Fruit fly (Drosophila melanogaster) whole organism, prepupa: Measurements from ENCODE around the gene Notum.

Experiments
- Blimp-1 ChIP-seq: fragments of 200-800 bp; sonication (Bioruptor generic); optimal IDR thresholded peaks from 3 replicates; lab custom pipeline; 2017; ENCODE audit warnings: missing biosample characterization, missing genetic modification characterization, mild to moderate bottlenecking, moderate library complexity, missing genetic modification reagents
- CG10631 ChIP-seq: fragments of 200-800 bp; sonication (Bioruptor generic); optimal IDR thresholded peaks from 2 replicates; lab custom pipeline; 2016; ENCODE audit warnings: missing biosample characterization, missing genetic modification characterization
- CG11294 ChIP-seq: fragments of 200-800 bp; sonication (Bioruptor generic); IDR thresholded peaks from 2 replicates; pipeline ENCODE4 v1.3.6; 2022; ENCODE audit warnings: missing biosample characterization, missing genetic modification characterization
- CG15336 ChIP-seq: fragments of 200-800 bp; sonication (Bioruptor generic); IDR thresholded peaks from 2 replicates; pipeline ENCODE4 v1.3.6; 2022; ENCODE audit warnings: missing biosample characterization, missing genetic modification characterization
- CG1621 ChIP-seq: fragments of 200-800 bp; sonication (Bioruptor generic); optimal IDR thresholded peaks from 3 replicates; lab custom pipeline; 2018; ENCODE audit warnings: missing biosample characterization, mild to moderate bottlenecking, missing genetic modification characterization
- CG16779 ChIP-seq: fragments of 200-800 bp; sonication (Bioruptor generic); optimal IDR thresholded peaks from 3 replicates; lab custom pipeline; 2017; ENCODE audit warnings: missing biosample characterization, mild to moderate bottlenecking, missing genetic modification characterization
- CG3032 ChIP-seq: fragments of 200-800 bp; optimal IDR thresholded peaks from 2 replicates; lab custom pipeline; 2019; ENCODE audit warnings: missing biosample characterization, mild to moderate bottlenecking, missing genetic modification characterization, moderate library complexity
- CG31627 ChIP-seq: fragments of 200-800 bp; sonication (Bioruptor generic); optimal IDR thresholded peaks from 3 replicates; lab custom pipeline; 2016; ENCODE audit warnings: missing biosample characterization, missing genetic modification characterization
- CG32006 ChIP-seq: fragments of 200-800 bp; sonication (Bioruptor generic); optimal IDR thresholded peaks from 3 replicates; lab custom pipeline; 2017; ENCODE audit warnings: missing biosample characterization, mild to moderate bottlenecking, missing genetic modification characterization
- CG34406 ChIP-seq: fragments of 200-800 bp; sonication (Bioruptor generic); optimal IDR thresholded peaks from 3 replicates; lab custom pipeline; 2016; ENCODE audit warnings: missing biosample characterization, missing genetic modification characterization
- CG3919 ChIP-seq: fragments of 200-800 bp; sonication (Bioruptor generic); optimal IDR thresholded peaks from 3 replicates; lab custom pipeline; 2016; ENCODE audit warnings: missing biosample characterization, missing genetic modification characterization
- CG4318 ChIP-seq: fragments of 200-800 bp; sonication (Bioruptor generic); optimal IDR thresholded peaks from 3 replicates; lab custom pipeline; 2017; ENCODE audit warnings: missing biosample characterization, mild to moderate bottlenecking, missing genetic modification characterization
- CG6163 ChIP-seq: fragments of 200-800 bp; sonication (Bioruptor generic); IDR thresholded peaks from 3 replicates; pipeline ENCODE4 v1.3.6; 2022; ENCODE audit warnings: missing biosample characterization, missing genetic modification characterization
- CG6276 ChIP-seq: fragments of 200-800 bp; sonication (Bioruptor generic); optimal IDR thresholded peaks from 2 replicates; lab custom pipeline; 2017; ENCODE audit warnings: missing biosample characterization, mild to moderate bottlenecking, missing genetic modification characterization
- CG6808 ChIP-seq: fragments of 200-800 bp; sonication (Bioruptor generic); optimal IDR thresholded peaks from 3 replicates; lab custom pipeline; 2017; ENCODE audit warnings: missing biosample characterization, missing genetic modification characterization, mild to moderate bottlenecking, moderate library complexity, missing genetic modification reagents
- CG6854 ChIP-seq: fragments of 200-800 bp; sonication (Bioruptor generic); optimal IDR thresholded peaks from 2 replicates; lab custom pipeline; 2017; ENCODE audit warnings: missing biosample characterization, mild to moderate bottlenecking, missing genetic modification characterization
- CG7368 ChIP-seq: fragments of 200-800 bp; sonication (Bioruptor generic); optimal IDR thresholded peaks from 3 replicates; lab custom pipeline; 2016; ENCODE audit warnings: missing biosample characterization, missing genetic modification characterization
- CG8119 ChIP-seq: fragments of 200-800 bp; sonication (Bioruptor generic); IDR thresholded peaks from 3 replicates; pipeline ENCODE4 v1.3.6; 2022; ENCODE audit warnings: missing biosample characterization, missing genetic modification characterization
- CG8319 ChIP-seq: fragments of 200-800 bp; sonication (Bioruptor generic); optimal IDR thresholded peaks from 3 replicates; lab custom pipeline; 2016; ENCODE audit warnings: missing biosample characterization, missing genetic modification characterization
- CG8632 ChIP-seq: fragments of 200-800 bp; sonication (Bioruptor generic); optimal IDR thresholded peaks from 3 replicates; lab custom pipeline; 2016; ENCODE audit warnings: missing biosample characterization, missing genetic modification characterization
- CG9139 ChIP-seq: fragments of 200-800 bp; sonication (Bioruptor generic); optimal IDR thresholded peaks from 3 replicates; lab custom pipeline; 2017; ENCODE audit warnings: missing biosample characterization, mild to moderate bottlenecking, missing genetic modification characterization
- Eip75B ChIP-seq: fragments of 200-800 bp; sonication (Bioruptor generic); optimal IDR thresholded peaks from 3 replicates; lab custom pipeline; 2016; ENCODE audit warnings: missing biosample characterization, missing genetic modification characterization
- Eip78C ChIP-seq: fragments of 200-800 bp; sonication (Bioruptor generic); peaks from one replicate; lab custom pipeline; 2016; ENCODE audit warnings: missing biosample characterization, missing genetic modification characterization
- Eip93F ChIP-seq: fragments of 200-800 bp; sonication (Bioruptor generic); optimal IDR thresholded peaks from 2 replicates; lab custom pipeline; 2016; ENCODE audit warnings: missing biosample characterization, mild to moderate bottlenecking, missing genetic modification characterization
- Ets21C ChIP-seq: fragments of 200-800 bp; sonication (Bioruptor generic); optimal IDR thresholded peaks from 3 replicates; lab custom pipeline; 2016; ENCODE audit warnings: missing biosample characterization, missing genetic modification characterization
- Ets96B ChIP-seq: fragments of 200-800 bp; optimal IDR thresholded peaks from 2 replicates; lab custom pipeline; 2019; ENCODE audit warnings: missing biosample characterization, mild to moderate bottlenecking, missing genetic modification characterization, moderate library complexity
- Hr38 ChIP-seq: sonication (Bioruptor generic); optimal IDR thresholded peaks from 2 replicates; lab custom pipeline; 2016; ENCODE audit warnings: missing biosample characterization, missing genetic modification characterization
- Hr4 ChIP-seq: fragments of 200-800 bp; sonication (Bioruptor generic); optimal IDR thresholded peaks from 3 replicates; lab custom pipeline; 2016; ENCODE audit warnings: missing biosample characterization, missing genetic modification characterization
- Lpt ChIP-seq: fragments of 200-800 bp; sonication (Bioruptor generic); optimal IDR thresholded peaks from 3 replicates; lab custom pipeline; 2016; ENCODE audit warnings: missing biosample characterization, missing genetic modification characterization
- Met ChIP-seq: fragments of 200-800 bp; sonication (Bioruptor generic); optimal IDR thresholded peaks from 3 replicates; lab custom pipeline; 2016; ENCODE audit warnings: missing biosample characterization, missing genetic modification characterization
- OdsH ChIP-seq: fragments of 200-800 bp; sonication (Bioruptor generic); optimal IDR thresholded peaks from 3 replicates; lab custom pipeline; 2016; ENCODE audit warnings: missing biosample characterization, missing genetic modification characterization
- Smox ChIP-seq: fragments of 200-800 bp; sonication (Bioruptor generic); optimal IDR thresholded peaks from 3 replicates; lab custom pipeline; 2016; ENCODE audit warnings: missing biosample characterization, missing genetic modification characterization
- Sox15 ChIP-seq: fragments of 200-800 bp; sonication (Bioruptor generic); optimal IDR thresholded peaks from 3 replicates; lab custom pipeline; 2016; ENCODE audit warnings: missing biosample characterization, missing genetic modification characterization
- achi ChIP-seq: fragments of 200-800 bp; sonication (Bioruptor generic); optimal IDR thresholded peaks from 3 replicates; lab custom pipeline; 2016; ENCODE audit warnings: missing biosample characterization, missing genetic modification characterization
- acj6 ChIP-seq: fragments of 200-800 bp; sonication (Bioruptor generic); optimal IDR thresholded peaks from 3 replicates; lab custom pipeline; 2016; ENCODE audit warnings: missing biosample characterization, missing genetic modification characterization
- cyc ChIP-seq: fragments of 200-800 bp; sonication (Bioruptor generic); optimal IDR thresholded peaks from 3 replicates; lab custom pipeline; 2016; ENCODE audit warnings: missing biosample characterization, missing genetic modification characterization
- dac ChIP-seq: fragments of 200-800 bp; sonication (Bioruptor generic); optimal IDR thresholded peaks from 2 replicates; lab custom pipeline; 2017; ENCODE audit warnings: missing biosample characterization, mild to moderate bottlenecking, missing genetic modification characterization
- eg ChIP-seq: fragments of 200-800 bp; sonication (Bioruptor generic); IDR thresholded peaks from 3 replicates; pipeline ENCODE4 v1.3.6; 2022; ENCODE audit warnings: missing biosample characterization, missing genetic modification characterization
- fd59A ChIP-seq: fragments of 200-800 bp; sonication (Bioruptor generic); optimal IDR thresholded peaks from 2 replicates; lab custom pipeline; 2017; ENCODE audit warnings: missing biosample characterization, mild to moderate bottlenecking, missing genetic modification characterization, missing genetic modification reagents
- fkh ChIP-seq: fragments of 200-800 bp; sonication (Bioruptor generic); optimal IDR thresholded peaks from 3 replicates; lab custom pipeline; 2017; ENCODE audit warnings: missing biosample characterization, mild to moderate bottlenecking, missing genetic modification characterization, moderate library complexity
- lz ChIP-seq: fragments of 200-800 bp; sonication (Bioruptor generic); optimal IDR thresholded peaks from 3 replicates; lab custom pipeline; 2016; ENCODE audit warnings: missing biosample characterization, missing genetic modification characterization
- net ChIP-seq: fragments of 200-800 bp; sonication (Bioruptor generic); optimal IDR thresholded peaks from 3 replicates; lab custom pipeline; 2016; ENCODE audit warnings: missing biosample characterization, missing genetic modification characterization
- pdm3 ChIP-seq: fragments of 200-800 bp; sonication (Bioruptor generic); optimal IDR thresholded peaks from 3 replicates; lab custom pipeline; 2016; ENCODE audit warnings: missing biosample characterization, missing genetic modification characterization
- spab ChIP-seq: fragments of 200-800 bp; sonication (Bioruptor generic); optimal IDR thresholded peaks from 2 replicates; lab custom pipeline; 2017; ENCODE audit warnings: missing biosample characterization, mild to moderate bottlenecking, missing genetic modification characterization, missing genetic modification reagents
- ss ChIP-seq, 2 experiments: fragments of 200-800 bp; sonication (Bioruptor generic); optimal IDR thresholded peaks; 2 replicates in 1 of 2; 3 replicates in 1 of 2; lab custom pipeline; 2017 to 2018; ENCODE audit warnings: mild to moderate bottlenecking in 2 of 2, missing biosample characterization in 2 of 2, missing genetic modification characterization in 2 of 2, moderate library complexity in 1 of 2
- svp ChIP-seq: fragments of 200-800 bp; sonication (Bioruptor generic); peaks from one replicate; lab custom pipeline; 2016; ENCODE audit warnings: missing biosample characterization, missing genetic modification characterization
- vri ChIP-seq: fragments of 200-800 bp; sonication (Bioruptor generic); optimal IDR thresholded peaks from 3 replicates; lab custom pipeline; 2016; ENCODE audit warnings: missing biosample characterization, mild to moderate bottlenecking, missing genetic modification characterization

Notum gene

dm6 chr3L:16046387-16047066, 23.2 kb downstream of the Notum start (continued):
- TF ChIP-seq Ets96B (tag; lab: Kevin White, UChicago) (no peak), eg (peak; percentile 63; the same call in 1 of the 3 replicates), CG8632 (no peak), CG16779 (no peak), CG1621 (tag; lab: Kevin White, UChicago) (peak; percentile 30), Hr38 (GFP tag; lab: Kevin White, UChicago) (no peak), pdm3 (GFP tag; lab: Kevin White, UChicago) (no peak), CG8119 (no peak), CG6163 (GFP tag; lab: Robert Waterston, UW) (peak; percentile 60; the same call in 2 of the 3 replicates), CG4318 (GFP tag; lab: Kevin White, UChicago) (no peak), Sox15 (GFP tag; lab: Kevin White, UChicago) (no peak), svp (GFP tag; lab: Kevin White, UChicago) (peak; percentile 67), CG3919 (GFP tag; lab: Kevin White, UChicago) (peak; percentile 34), CG31627 (no peak), Blimp-1 (GFP tag; lab: Kevin White, UChicago) (no peak), Smox (GFP tag; lab: Kevin White, UChicago) (no peak), fkh (peak; percentile 93), CG8319 (peak; percentile 23), Ets21C (no peak), lz (no peak), ss (GFP tag; optimal IDR thresholded peaks at IDR 0.05; lab: Kevin White, UChicago) (peak in 1 of 2 experiments; percentile 45), CG6276 (GFP tag; lab: Kevin White, UChicago) (no peak), OdsH (GFP tag; lab: Kevin White, UChicago) (no peak), CG15336 (GFP tag; lab: Robert Waterston, UW) (peak; percentile 47; the same call in 1 of the 2 replicates), spab (GFP tag; lab: Kevin White, UChicago) (no peak), Met (peak; percentile 48), CG6808 (GFP tag; lab: Kevin White, UChicago) (no peak), CG9139 (GFP tag; lab: Kevin White, UChicago) (peak; percentile 70), fd59A (GFP tag; lab: Kevin White, UChicago) (no peak), CG7368 (no peak), CG34406 (no peak)

DNA sequence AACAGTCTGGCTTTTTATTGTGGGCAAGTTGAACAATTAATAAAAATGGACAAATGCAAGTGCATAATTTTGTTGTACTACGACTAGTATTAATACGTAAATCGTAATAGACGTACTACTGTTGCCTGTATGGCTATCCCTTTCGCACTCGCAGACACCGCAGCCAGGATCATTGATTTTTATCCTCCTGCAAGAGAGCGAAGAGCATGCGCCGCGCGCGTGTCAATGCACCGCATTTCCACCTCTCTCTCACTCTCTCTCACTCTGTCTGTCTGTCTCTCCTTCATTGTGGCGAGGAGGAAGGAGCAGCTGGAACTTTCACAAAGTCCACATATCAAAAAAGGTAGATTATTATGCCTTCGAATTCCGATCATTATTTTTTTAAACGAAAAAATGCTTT, 23.8 kb downstream of the Notum start:
- peak; percentile 7 for TF ChIP-seq CG9139 (GFP tag; lab: Kevin White, UChicago)
- TF ChIP-seq vri (GFP tag; lab: Kevin White, UChicago) = no peak
- peak; percentile 20 for TF ChIP-seq Eip78C (GFP tag; lab: Kevin White, UChicago)
- 0 out of 3 replicates have a peak, but pooled peaks have one; percentile 8 for TF ChIP-seq CG6163 (GFP tag; lab: Robert Waterston, UW)
- TF ChIP-seq Smox (GFP tag; lab: Kevin White, UChicago) = no peak

DNA sequence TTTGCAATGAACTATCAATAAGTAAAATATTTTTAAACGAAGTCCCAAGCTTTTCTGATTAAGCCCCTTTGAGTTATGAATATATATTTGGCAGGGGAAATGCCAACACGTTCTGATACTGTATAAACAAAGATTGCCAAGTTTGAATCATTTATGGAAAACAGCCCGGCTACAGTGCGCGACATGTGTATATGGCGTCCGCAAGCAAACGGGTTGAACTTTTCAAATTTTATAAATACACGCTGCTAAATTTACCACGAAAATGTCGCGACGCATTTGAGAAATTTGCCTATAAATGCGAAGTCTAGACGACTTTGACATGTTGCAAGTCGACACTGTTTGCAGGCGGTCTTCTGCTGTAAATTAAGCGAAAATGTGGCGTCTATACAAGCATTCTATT, 24.8 kb downstream of the Notum start:
- TF ChIP-seq Sox15 (GFP tag; lab: Kevin White, UChicago) (peak; percentile 48), CG8119 (peak; percentile 71), Met (peak; percentile 83), CG32006 (GFP tag; lab: Kevin White, UChicago) (peak; percentile 64), CG3919 (GFP tag; lab: Kevin White, UChicago) (peak; percentile 73), Eip93F (peak; percentile 13), achi (peak; percentile 51), CG15336 (GFP tag; lab: Robert Waterston, UW) (peak; percentile 74), CG10631 (GFP tag; lab: Kevin White, UChicago) (peak; percentile 55), CG11294 (peak; percentile 45; the same call in 1 of the 2 replicates), Eip75B (peak; percentile 61), lz (peak; percentile 75), acj6 (peak; percentile 69), cyc (GFP tag; lab: Kevin White, UChicago) (peak; percentile 76), eg (peak; percentile 77), CG6163 (GFP tag; lab: Robert Waterston, UW) (peak; percentile 81), CG6854 (GFP tag; lab: Kevin White, UChicago) (peak; percentile 52), net (GFP tag; lab: Kevin White, UChicago) (peak; percentile 71), Hr4 (peak; percentile 52), CG9139 (GFP tag; lab: Kevin White, UChicago) (peak; percentile 62), CG3032 (tag; lab: Kevin White, UChicago) (peak; percentile 67), CG7368 (peak; percentile 54), Lpt (GFP tag; lab: Kevin White, UChicago) (peak; percentile 46), dac (GFP tag; lab: Kevin White, UChicago) (no peak), CG4318 (GFP tag; lab: Kevin White, UChicago) (no peak), Ets21C (peak; percentile 67)
